Worm (Caenorhabditis elegans) whole organism, L2 larva: ENCODE data around the gene F27B10.1.

ENCODE experiments used
- R02D3.7 ChIP-seq: fragments of 150-350 bp; optimal IDR thresholded peaks from 2 replicates; lab custom pipeline; 2014; ENCODE audit warnings: missing biosample characterization, missing genetic modification characterization
- Y55F3AM.14 ChIP-seq: fragments of 200-800 bp; sonication (Bioruptor generic); optimal IDR thresholded peaks from 2 replicates; lab custom pipeline; 2018; ENCODE audit warnings: mild to moderate bottlenecking, missing genetic modification characterization, missing compliant biosample characterization
- ZK546.5 ChIP-seq: sonication (generic microtip); optimal IDR thresholded peaks from 2 replicates; lab custom pipeline; 2017; ENCODE audit warnings: missing biosample characterization, missing genetic modification characterization
- alr-1 ChIP-seq: fragments of 150-350 bp; optimal IDR thresholded peaks from 2 replicates; lab custom pipeline; 2014; ENCODE audit warnings: missing biosample characterization, missing genetic modification characterization
- aly-2 ChIP-seq: fragments of 150-350 bp; optimal IDR thresholded peaks from 2 replicates; lab custom pipeline; 2014; ENCODE audit warnings: missing biosample characterization, missing genetic modification characterization
- ama-1 ChIP-seq: fragments of 150-350 bp; optimal IDR thresholded peaks from 2 replicates; lab custom pipeline; 2018; ENCODE audit warnings: inconsistent platforms
- crh-2 ChIP-seq: sonication (generic microtip); optimal IDR thresholded peaks from 2 replicates; lab custom pipeline; 2017; ENCODE audit warnings: missing biosample characterization, missing genetic modification characterization
- dmd-4 ChIP-seq: sonication (generic microtip); optimal IDR thresholded peaks from 2 replicates; lab custom pipeline; 2017; ENCODE audit warnings: missing biosample characterization, missing genetic modification characterization
- egl-27 ChIP-seq: sonication (generic microtip); optimal IDR thresholded peaks from 3 replicates; lab custom pipeline; 2017; ENCODE audit warnings: missing biosample characterization, missing genetic modification reagents, missing genetic modification characterization
- elt-1 ChIP-seq: fragments of 150-350 bp; optimal IDR thresholded peaks from 2 replicates; lab custom pipeline; 2014; ENCODE audit warnings: missing biosample characterization, missing genetic modification characterization
- elt-3 ChIP-seq: sonication (generic microtip); optimal IDR thresholded peaks from 2 replicates; lab custom pipeline; 2017; ENCODE audit warnings: missing biosample characterization, missing genetic modification characterization
- fos-1 ChIP-seq: fragments of 150-350 bp; optimal IDR thresholded peaks from 2 replicates; lab custom pipeline; 2014; ENCODE audit warnings: missing biosample characterization, missing genetic modification characterization
- gmeb-1 ChIP-seq: fragments of 150-350 bp; optimal IDR thresholded peaks from 2 replicates; lab custom pipeline; 2014; ENCODE audit warnings: missing biosample characterization, missing genetic modification characterization
- lin-11 ChIP-seq: fragments of 150-350 bp; sonication (generic microtip); optimal IDR thresholded peaks from 2 replicates; lab custom pipeline; 2014; ENCODE audit warnings: missing biosample characterization, missing genetic modification characterization, inconsistent platforms, mixed read lengths
- lin-13 ChIP-seq: fragments of 150-350 bp; optimal IDR thresholded peaks from 2 replicates; lab custom pipeline; 2014; ENCODE audit warnings: missing biosample characterization, missing genetic modification reagents, missing genetic modification characterization
- lin-39 ChIP-seq: fragments of 150-350 bp; optimal IDR thresholded peaks from 2 replicates; lab custom pipeline; 2014; ENCODE audit warnings: missing biosample characterization, missing genetic modification reagents, missing genetic modification characterization
- lsy-2 ChIP-seq, 2 experiments: fragments of 150-350 bp in 1 of 2; sonication (generic microtip) in 1 of 2; optimal IDR thresholded peaks; 2 replicates each; lab custom pipeline; 2014 to 2017; ENCODE audit warnings: missing biosample characterization in 2 of 2, missing genetic modification characterization in 2 of 2
- mab-5 ChIP-seq: fragments of 150-350 bp; optimal IDR thresholded peaks from 2 replicates; lab custom pipeline; 2014; ENCODE audit warnings: missing biosample characterization, missing genetic modification characterization
- mdl-1 ChIP-seq, 2 experiments: fragments of 150-350 bp in 1 of 2; sonication (generic microtip) in 1 of 2; optimal IDR thresholded peaks; 2 replicates each; lab custom pipeline; 2017; ENCODE audit warnings: missing biosample characterization in 2 of 2, missing genetic modification characterization in 2 of 2
- nhr-10 ChIP-seq: sonication (generic microtip); optimal IDR thresholded peaks from 2 replicates; lab custom pipeline; 2017; ENCODE audit warnings: missing biosample characterization, missing genetic modification characterization
- nhr-11 ChIP-seq: fragments of 150-350 bp; optimal IDR thresholded peaks from 2 replicates; lab custom pipeline; 2014; ENCODE audit warnings: missing biosample characterization, missing genetic modification characterization
- nhr-129 ChIP-seq: fragments of 150-350 bp; optimal IDR thresholded peaks from 2 replicates; lab custom pipeline; 2014; ENCODE audit warnings: missing biosample characterization, missing genetic modification characterization
- nhr-21 ChIP-seq: fragments of 150-350 bp; optimal IDR thresholded peaks from 2 replicates; lab custom pipeline; 2014; ENCODE audit warnings: missing biosample characterization, missing genetic modification characterization
- nhr-23 ChIP-seq: fragments of 150-350 bp; optimal IDR thresholded peaks from 2 replicates; lab custom pipeline; 2014; ENCODE audit warnings: missing biosample characterization, missing genetic modification reagents, missing genetic modification characterization
- nhr-237 ChIP-seq: fragments of 150-350 bp; optimal IDR thresholded peaks from 2 replicates; lab custom pipeline; 2014; ENCODE audit warnings: missing biosample characterization, missing genetic modification characterization
- nhr-77 ChIP-seq: fragments of 150-350 bp; optimal IDR thresholded peaks from 2 replicates; lab custom pipeline; 2014; ENCODE audit warnings: missing biosample characterization, missing genetic modification characterization
- sma-3 ChIP-seq: sonication (generic microtip); optimal IDR thresholded peaks from 2 replicates; lab custom pipeline; 2016; ENCODE audit warnings: missing genetic modification reagents, missing genetic modification characterization, missing compliant biosample characterization
- sma-9 ChIP-seq, 2 experiments: fragments of 150-350 bp in 1 of 2; sonication (generic microtip) in 1 of 2; optimal IDR thresholded peaks; 2 replicates each; lab custom pipeline; 2014 to 2016; ENCODE audit warnings: missing genetic modification characterization in 2 of 2, mild to moderate bottlenecking in 1 of 2, missing biosample characterization in 1 of 2, missing compliant biosample characterization in 1 of 2, missing genetic modification reagents in 1 of 2, moderate library complexity in 1 of 2
- unc-39 ChIP-seq: fragments of 150-350 bp; optimal IDR thresholded peaks from 2 replicates; lab custom pipeline; 2014; ENCODE audit warnings: missing biosample characterization, missing genetic modification characterization
- unc-55 ChIP-seq: fragments of 150-350 bp; sonication (generic microtip); optimal IDR thresholded peaks from 3 replicates; lab custom pipeline; 2014; ENCODE audit warnings: missing biosample characterization, missing genetic modification reagents, missing genetic modification characterization
- zag-1 ChIP-seq: fragments of 150-350 bp; optimal IDR thresholded peaks from 2 replicates; lab custom pipeline; 2014; ENCODE audit warnings: missing biosample characterization, missing genetic modification characterization
- ztf-11 ChIP-seq: sonication (generic microtip); optimal IDR thresholded peaks from 2 replicates; lab custom pipeline; 2017; ENCODE audit warnings: missing biosample characterization, missing genetic modification characterization
- ztf-4 ChIP-seq: fragments of 150-350 bp; optimal IDR thresholded peaks from 2 replicates; lab custom pipeline; 2014; ENCODE audit warnings: missing biosample characterization, missing genetic modification characterization

F27B10.1 gene

DNA sequence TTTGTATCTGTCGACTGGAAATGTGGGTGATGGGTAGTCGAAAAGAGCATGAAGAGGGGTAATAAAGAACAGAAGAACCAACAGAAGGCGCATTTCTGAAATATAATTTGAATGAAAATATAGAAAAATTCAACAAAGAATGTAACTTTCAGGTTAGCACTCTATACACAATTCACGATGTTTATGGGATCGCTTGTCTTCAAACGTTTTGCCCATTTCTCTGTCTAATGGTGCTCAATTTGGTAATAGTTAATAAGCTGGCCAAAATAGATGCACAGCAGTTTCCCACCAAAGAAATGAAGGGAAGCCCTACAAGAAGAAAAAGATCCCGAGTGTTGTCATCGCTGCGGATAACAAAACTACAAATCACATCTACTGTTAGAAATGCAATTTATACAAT, 24.9 kb upstream of the F27B10.1 start, which contains the start of gene F20A1.8:
TSS of gene F20A1.8 (minus strand) at position 101 of the 400 bp plus-strand sequence.
- no peak for TF ChIP-seq crh-2 (tag; lab: Kevin White, UChicago)
- TF ChIP-seq unc-55 (GFP tag; lab: Kevin White, UChicago): no peak
- TF ChIP-seq aly-2 (tag; lab: Kevin White, UChicago): no peak
- no peak for TF ChIP-seq lin-13 (GFP tag; lab: Kevin White, UChicago)
- TF ChIP-seq lsy-2 (tag; optimal IDR thresholded peaks at IDR 0.05; lab: Kevin White, UChicago): no peak
- TF ChIP-seq alr-1: no peak
- no peak for TF ChIP-seq sma-3 (GFP tag; lab: Kevin White, UChicago)
- no peak for TF ChIP-seq elt-1 (tag; lab: Kevin White, UChicago)
- TF ChIP-seq zag-1 (tag; lab: Kevin White, UChicago): no peak
- no peak for TF ChIP-seq lin-11
- no peak for TF ChIP-seq nhr-129 (tag; lab: Kevin White, UChicago)
- no peak for TF ChIP-seq nhr-10
- no peak for TF ChIP-seq lin-39 (tag; lab: Kevin White, UChicago)
- TF ChIP-seq nhr-11: no peak
- no peak for TF ChIP-seq nhr-23 (tag; lab: Kevin White, UChicago)
- no peak for TF ChIP-seq mab-5 (tag; lab: Kevin White, UChicago)
- no peak for TF ChIP-seq elt-3 (tag; lab: Kevin White, UChicago)
- no peak for TF ChIP-seq ztf-4
- TF ChIP-seq nhr-77: no peak

- TF ChIP-seq unc-39 (tag; lab: Kevin White, UChicago) (no peak), gmeb-1 (tag; lab: Kevin White, UChicago) (no peak), ztf-11 (tag; lab: Kevin White, UChicago) (no peak), ZK546.5 (tag; lab: Kevin White, UChicago) (no peak), nhr-237 (tag; lab: Kevin White, UChicago) (no peak), ama-1 (no peak), zag-1 (tag; lab: Kevin White, UChicago) (no peak), lin-39 (tag; lab: Kevin White, UChicago) (no peak), crh-2 (tag; lab: Kevin White, UChicago) (no peak), dmd-4 (tag; lab: Kevin White, UChicago) (no peak), mdl-1 (tag; optimal IDR thresholded peaks at IDR 0.05; lab: Kevin White, UChicago) (no peak), lin-11 (no peak), R02D3.7 (tag; lab: Kevin White, UChicago) (no peak), nhr-11 (no peak)
These were observed 22.3 kb upstream of the F27B10.1 start for ce11 chrV:7050153-7050552.

ce11 chrV:7051133-7051765, 21.2 kb upstream of the F27B10.1 start, which contains the start of the genes tofu-2 and spig-1:
TSS of gene tofu-2 (minus strand) at chrV:7051248.
TSS of gene spig-1 (plus strand) at chrV:7051715.
- TF ChIP-seq nhr-23 (tag; lab: Kevin White, UChicago) (no peak), mab-5 (tag; lab: Kevin White, UChicago) (no peak)

DNA sequence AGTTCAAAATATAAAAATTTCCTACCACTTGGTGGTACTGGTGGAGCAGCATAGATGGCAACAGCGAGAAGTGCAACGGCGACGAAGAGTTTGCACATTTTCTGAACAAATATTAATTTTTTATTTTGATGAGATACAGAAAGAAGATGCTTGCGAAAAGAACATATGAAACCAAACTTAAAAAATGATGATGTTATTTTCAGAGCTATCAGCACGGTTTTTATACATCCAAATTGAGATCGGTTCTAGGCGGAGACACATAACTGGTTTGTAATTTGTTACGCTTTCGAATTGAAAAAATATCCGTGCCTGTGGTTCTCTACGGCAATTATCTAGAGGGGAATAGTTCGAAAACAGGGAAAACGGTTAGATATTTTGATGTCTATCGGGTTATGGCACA, 19.3 kb upstream of the F27B10.1 start, which contains the start of gene txt-17:
TSS of gene txt-17 (minus strand) at position 101 of the 400 bp plus-strand sequence.
- TF ChIP-seq nhr-21 (tag; lab: Kevin White, UChicago) (no peak), sma-9 (GFP tag; optimal IDR thresholded peaks at IDR 0.05; lab: Kevin White, UChicago) (no peak), sma-9 (tag; optimal IDR thresholded peaks at IDR 0.05; lab: Kevin White, UChicago) (no peak), aly-2 (tag; lab: Kevin White, UChicago) (no peak), nhr-11 (no peak), gmeb-1 (tag; lab: Kevin White, UChicago) (no peak), egl-27 (no peak), lin-13 (GFP tag; lab: Kevin White, UChicago) (no peak), unc-39 (tag; lab: Kevin White, UChicago) (no peak), fos-1 (tag; lab: Kevin White, UChicago) (no peak), unc-55 (GFP tag; lab: Kevin White, UChicago) (no peak), elt-1 (tag; lab: Kevin White, UChicago) (no peak), R02D3.7 (tag; lab: Kevin White, UChicago) (no peak), dmd-4 (tag; lab: Kevin White, UChicago) (no peak)
- TF ChIP-seq, all 48 proteins: peak for 0

DNA sequence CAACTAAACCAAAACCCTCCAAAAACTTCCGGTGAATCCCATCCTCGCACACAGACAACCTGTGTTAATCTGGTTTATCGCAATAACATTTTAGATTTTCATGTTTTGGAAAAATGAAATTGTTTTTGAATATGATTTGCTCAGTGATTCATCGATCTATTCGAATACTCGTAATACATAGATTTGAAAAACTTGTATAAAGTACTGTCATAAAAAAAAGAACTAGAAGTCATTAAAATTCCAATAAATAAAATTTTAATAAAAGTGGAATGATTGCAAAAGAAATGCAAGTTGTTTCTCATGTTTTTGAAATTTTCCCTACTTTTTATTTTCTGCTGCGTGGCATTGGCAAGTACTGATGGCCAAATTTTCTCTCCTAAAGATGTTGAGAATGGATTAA, 17.8 kb upstream of the F27B10.1 start, which contains the start of gene spig-8:
TSS of gene spig-8 (plus strand) at position 301 of the 400 bp plus-strand sequence.
- TF ChIP-seq Y55F3AM.14 (GFP tag; lab: Kevin White, UChicago) (no peak), lsy-2 (tag; optimal IDR thresholded peaks at IDR 0.05; lab: Kevin White, UChicago) (no peak), lin-39 (tag; lab: Kevin White, UChicago) (no peak), unc-39 (tag; lab: Kevin White, UChicago) (no peak)
